Fruit fly (Drosophila melanogaster): Measurements from ENCODE around the gene CG31253.

Gene CG31253

dm6 chr3R:27988189-27988588 lies 27.8 kb upstream of the CG31253 start, which contains the start of gene betaTub97EF (continued):
- no peak for TF ChIP-seq CG7271 (tag; optimal IDR thresholded peaks at IDR 0.05)
- no peak for TF ChIP-seq Doc2 (GFP tag; IDR thresholded peaks at IDR 0.05)
- no peak for TF ChIP-seq maf-S (GFP tag; optimal IDR thresholded peaks at IDR 0.05)
- TF ChIP-seq gt (GFP tag; IDR thresholded peaks at IDR 0.05): no peak
- no peak for TF ChIP-seq schlank (tag; optimal IDR thresholded peaks at IDR 0.05)
- no peak for TF ChIP-seq mld (GFP tag; IDR thresholded peaks at IDR 0.05; ENCODE audit: partially characterized antibody)
- no peak for TF ChIP-seq oc (tag; optimal IDR thresholded peaks at IDR 0.05)
- peak; percentile 93 for TF ChIP-seq CG12769 (tag; optimal IDR thresholded peaks at IDR 0.05)
- no peak for TF ChIP-seq Ptx1 (GFP tag; IDR thresholded peaks at IDR 0.05)
- no peak for TF ChIP-seq CG4360 (GFP tag; IDR thresholded peaks at IDR 0.05)
- TF ChIP-seq CG16779 (GFP tag; IDR thresholded peaks at IDR 0.05): no peak
- no peak for TF ChIP-seq CG6254 (GFP tag; optimal IDR thresholded peaks at IDR 0.05)
- no peak for TF ChIP-seq Dref (GFP tag; IDR thresholded peaks at IDR 0.05)
- TF ChIP-seq Eip74EF (GFP tag; optimal IDR thresholded peaks at IDR 0.05): no peak
- no peak for TF ChIP-seq emc (GFP tag; optimal IDR thresholded peaks at IDR 0.05)
- no peak; the same call in 1 of the 2 replicates for TF ChIP-seq CG13287 (GFP tag; IDR thresholded peaks at IDR 0.05; ENCODE audit: partially characterized antibody)
- 0 out of 2 replicates have a peak, but pooled peaks have one; percentile 40 for TF ChIP-seq stc (GFP tag; IDR thresholded peaks at IDR 0.05)
- TF ChIP-seq shn (GFP tag; optimal IDR thresholded peaks at IDR 0.05): no peak
- TF ChIP-seq ac (GFP tag; optimal IDR thresholded peaks at IDR 0.05): no peak
- no peak for TF ChIP-seq HLH54F (GFP tag; optimal IDR thresholded peaks at IDR 0.05)
- peak; percentile 20; the same call in 1 of the 4 replicates for TF ChIP-seq Gug (GFP tag; IDR thresholded peaks at IDR 0.05)
- TF ChIP-seq CG6813 (GFP tag; optimal IDR thresholded peaks at IDR 0.05): no peak
- no peak for TF ChIP-seq Bdp1 (GFP tag; optimal IDR thresholded peaks at IDR 0.05)
- no peak for TF ChIP-seq croc (GFP tag; conservative IDR thresholded peaks at IDR 0.05)
- TF ChIP-seq chinmo (GFP tag; IDR thresholded peaks at IDR 0.05; ENCODE audit: partially characterized antibody): peak; percentile 68; the same call in 1 of the 4 replicates
- TF ChIP-seq pb (GFP tag; optimal IDR thresholded peaks at IDR 0.05): no peak
- no peak for TF ChIP-seq sna (GFP tag; IDR thresholded peaks at IDR 0.05; ENCODE audit: partially characterized antibody)
- TF ChIP-seq pita (GFP tag; optimal IDR thresholded peaks at IDR 0.05): no peak
- no peak for TF ChIP-seq CG31224 (GFP tag; IDR thresholded peaks at IDR 0.05)
- peak; percentile 23 for TF ChIP-seq gro (GFP tag; optimal IDR thresholded peaks at IDR 0.05)
- no peak for TF ChIP-seq Dll (GFP tag; IDR thresholded peaks at IDR 0.05; ENCODE audit: partially characterized antibody)
- TF ChIP-seq fu2 (GFP tag; optimal IDR thresholded peaks at IDR 0.05): no peak
- TF ChIP-seq CG31388 (GFP tag; optimal IDR thresholded peaks at IDR 0.05): no peak
- TF ChIP-seq Opbp (GFP tag; IDR thresholded peaks at IDR 0.05; ENCODE audit: partially characterized antibody): no peak
- no peak for TF ChIP-seq Sox100B (GFP tag; optimal IDR thresholded peaks at IDR 0.05)
- no peak for TF ChIP-seq CG10431 (GFP tag; optimal IDR thresholded peaks at IDR 0.05)
- no peak for TF ChIP-seq sima (GFP tag; optimal IDR thresholded peaks at IDR 0.05)
- TF ChIP-seq fd96Cb (tag; optimal IDR thresholded peaks at IDR 0.05): no peak
- TF ChIP-seq sisA (GFP tag; IDR thresholded peaks at IDR 0.05): no peak
- TF ChIP-seq ems (GFP tag; optimal IDR thresholded peaks at IDR 0.05): no peak
- peak; percentile 71 for TF ChIP-seq crol (GFP tag; IDR thresholded peaks at IDR 0.05)
- no peak for TF ChIP-seq CG17385 (GFP tag; optimal IDR thresholded peaks at IDR 0.05)
- no peak for TF ChIP-seq ham (GFP tag; IDR thresholded peaks at IDR 0.05)
- TF ChIP-seq CG3726 (GFP tag; IDR thresholded peaks at IDR 0.05): no peak
- no peak for TF ChIP-seq CG11085 (GFP tag; IDR thresholded peaks at IDR 0.05)
- TF ChIP-seq wek (GFP tag; optimal IDR thresholded peaks at IDR 0.05): no peak
- peak; percentile 18; the same call in 1 of the 3 replicates for TF ChIP-seq gce (GFP tag; IDR thresholded peaks at IDR 0.05)
- no peak for TF ChIP-seq Aef1 (GFP tag; IDR thresholded peaks at IDR 0.05)
- no peak for TF ChIP-seq slp2 (GFP tag; optimal IDR thresholded peaks at IDR 0.05)
- TF ChIP-seq ssp (GFP tag; IDR thresholded peaks at IDR 0.05): no peak
- no peak for TF ChIP-seq CG11398 (GFP tag; optimal IDR thresholded peaks at IDR 0.05)
- TF ChIP-seq CG7928 (GFP tag; optimal IDR thresholded peaks at IDR 0.05): no peak
